Fruit fly (Drosophila melanogaster) whole organism, embryonic: ENCODE measurements around the gene NKCC.
A peak's percentile ranks its signal among the peaks of the same experiment; 100 is the strongest.

Source experiments
- Ada2b ChIP-seq: fragments of 200-800 bp; sonication (Bioruptor generic); IDR thresholded peaks from 2 replicates; pipeline ENCODE4 v1.3.6; 2022; ENCODE audit warnings: missing biosample characterization, missing genetic modification characterization
- CG10431 ChIP-seq: fragments of 200-800 bp; sonication (Bioruptor generic); optimal IDR thresholded peaks from 3 replicates; lab custom pipeline; 2018; ENCODE audit warnings: missing biosample characterization, mild to moderate bottlenecking, missing genetic modification characterization
- CG11247 ChIP-seq: fragments of 200-800 bp; sonication (Bioruptor generic); IDR thresholded peaks from 2 replicates; pipeline ENCODE4 v1.3.6; 2022; ENCODE audit warnings: missing biosample characterization, missing genetic modification characterization
- CG11504 ChIP-seq: fragments of 200-800 bp; sonication (Bioruptor generic); optimal IDR thresholded peaks from 3 replicates; lab custom pipeline; 2019; ENCODE audit warnings: missing biosample characterization, mild to moderate bottlenecking, missing genetic modification characterization, moderate library complexity
- CG12769 ChIP-seq: fragments of 200-800 bp; sonication (Bioruptor generic); optimal IDR thresholded peaks from 2 replicates; lab custom pipeline; 2019; ENCODE audit warnings: missing biosample characterization, mild to moderate bottlenecking, missing genetic modification characterization, moderate library complexity
- CG13775 ChIP-seq: fragments of 200-800 bp; sonication (Bioruptor generic); optimal IDR thresholded peaks from 3 replicates; lab custom pipeline; 2017; ENCODE audit warnings: missing biosample characterization, mild to moderate bottlenecking, missing genetic modification characterization
- CG14710 ChIP-seq: fragments of 200-800 bp; sonication (Bioruptor generic); optimal IDR thresholded peaks from 3 replicates; lab custom pipeline; 2019; ENCODE audit warnings: missing biosample characterization, mild to moderate bottlenecking, missing genetic modification characterization, moderate library complexity
- CG17186 ChIP-seq: fragments of 200-800 bp; sonication (Bioruptor generic); optimal IDR thresholded peaks from 3 replicates; lab custom pipeline; 2017; ENCODE audit warnings: missing biosample characterization, missing genetic modification reagents, missing genetic modification characterization
- CG17612 ChIP-seq: fragments of 200-800 bp; sonication (Bioruptor generic); IDR thresholded peaks from 2 replicates; pipeline ENCODE4 v1.3.6; 2022; ENCODE audit warnings: missing biosample characterization, missing genetic modification characterization
- CG17912 ChIP-seq: fragments of 200-800 bp; sonication (Bioruptor generic); optimal IDR thresholded peaks from 2 replicates; lab custom pipeline; 2018; ENCODE audit warnings: missing biosample characterization, mild to moderate bottlenecking, missing genetic modification characterization
- CG2202 ChIP-seq: fragments of 200-800 bp; sonication (Bioruptor generic); optimal IDR thresholded peaks from 2 replicates; lab custom pipeline; 2018; ENCODE audit warnings: missing biosample characterization, mild to moderate bottlenecking, missing genetic modification characterization
- CG31224 ChIP-seq: fragments of 200-800 bp; sonication (Bioruptor generic); IDR thresholded peaks from 2 replicates; pipeline ENCODE4 v1.3.6; 2022; ENCODE audit warnings: missing biosample characterization, missing genetic modification characterization
- CG3281 ChIP-seq: fragments of 200-800 bp; sonication (Bioruptor generic); optimal IDR thresholded peaks from 3 replicates; lab custom pipeline; 2017; ENCODE audit warnings: missing biosample characterization, mild to moderate bottlenecking, missing genetic modification characterization
- CG3838 ChIP-seq: fragments of 200-800 bp; sonication (Bioruptor generic); optimal IDR thresholded peaks from 3 replicates; lab custom pipeline; 2016; ENCODE audit warnings: missing biosample characterization, missing genetic modification characterization
- CG42726 ChIP-seq: fragments of 200-800 bp; sonication (Bioruptor generic); IDR thresholded peaks from 2 replicates; pipeline ENCODE4 v1.3.6; 2022; ENCODE audit warnings: missing biosample characterization, missing genetic modification characterization; ENCODE audit not compliant: partially characterized antibody
- CG4404 ChIP-seq: fragments of 200-800 bp; sonication (Bioruptor generic); IDR thresholded peaks from 2 replicates; pipeline ENCODE4 v1.3.6; 2022; ENCODE audit warnings: missing biosample characterization, missing genetic modification characterization
- CG4707 ChIP-seq: fragments of 200-800 bp; sonication (Bioruptor generic); optimal IDR thresholded peaks from 2 replicates; lab custom pipeline; 2018; ENCODE audit warnings: missing biosample characterization, mild to moderate bottlenecking, missing genetic modification characterization, moderate library complexity
- CG5953 ChIP-seq: fragments of 200-800 bp; sonication (Bioruptor generic); IDR thresholded peaks from 2 replicates; pipeline ENCODE4 v1.3.6; 2022; ENCODE audit warnings: missing biosample characterization, missing genetic modification characterization
- CG6813 ChIP-seq: fragments of 200-800 bp; sonication (Bioruptor generic); optimal IDR thresholded peaks from 2 replicates; lab custom pipeline; 2017; ENCODE audit warnings: missing biosample characterization, missing genetic modification characterization, mild to moderate bottlenecking, moderate library complexity, missing genetic modification reagents
- CG7357 ChIP-seq: fragments of 200-800 bp; sonication (Bioruptor generic); IDR thresholded peaks from 3 replicates; pipeline ENCODE4 v1.3.6; 2022; ENCODE audit warnings: missing biosample characterization, missing genetic modification characterization
- CkIIα-i1 ChIP-seq: fragments of 200-800 bp; sonication (Bioruptor generic); IDR thresholded peaks from 2 replicates; pipeline ENCODE4 v1.3.6; 2022; ENCODE audit warnings: missing biosample characterization, missing genetic modification characterization
- Dbx ChIP-seq: fragments of 200-800 bp; sonication (Bioruptor generic); IDR thresholded peaks from 3 replicates; pipeline ENCODE4 v1.3.6; 2022; ENCODE audit warnings: missing biosample characterization, missing genetic modification characterization
- Dip3 ChIP-seq: fragments of 200-800 bp; sonication (Bioruptor generic); optimal IDR thresholded peaks from 3 replicates; lab custom pipeline; 2016; ENCODE audit warnings: missing biosample characterization, missing genetic modification characterization
- Drgx ChIP-seq: fragments of 200-800 bp; sonication (Bioruptor generic); IDR thresholded peaks from 2 replicates; pipeline ENCODE4 v1.3.6; 2022; ENCODE audit warnings: missing biosample characterization, missing genetic modification characterization
- Gsc ChIP-seq: fragments of 200-800 bp; sonication (Bioruptor generic); IDR thresholded peaks from 2 replicates; pipeline ENCODE4 v1.3.6; 2022; ENCODE audit warnings: missing biosample characterization, missing genetic modification characterization
- HHEX ChIP-seq: fragments of 200-800 bp; sonication (Bioruptor generic); optimal IDR thresholded peaks from 3 replicates; lab custom pipeline; 2017; ENCODE audit warnings: missing biosample characterization, mild to moderate bottlenecking, missing genetic modification characterization, missing genetic modification reagents
- HLH4C ChIP-seq: fragments of 200-800 bp; sonication (Bioruptor generic); IDR thresholded peaks from 3 replicates; pipeline ENCODE4 v1.3.6; 2022; ENCODE audit warnings: missing biosample characterization, missing genetic modification characterization; ENCODE audit not compliant: partially characterized antibody
- Hey ChIP-seq: fragments of 200-800 bp; sonication (Bioruptor generic); optimal IDR thresholded peaks from 3 replicates; lab custom pipeline; 2018; ENCODE audit warnings: missing biosample characterization, mild to moderate bottlenecking, missing genetic modification characterization
- Hsf ChIP-seq: fragments of 200-800 bp; sonication (Bioruptor generic); optimal IDR thresholded peaks from 3 replicates; lab custom pipeline; 2016; ENCODE audit warnings: missing biosample characterization, missing genetic modification characterization
- Jarid2 ChIP-seq: fragments of 200-800 bp; sonication (Bioruptor generic); optimal IDR thresholded peaks from 3 replicates; lab custom pipeline; 2017; ENCODE audit warnings: mild to moderate bottlenecking, missing biosample characterization, missing genetic modification reagents, missing genetic modification characterization
- MESR4 ChIP-seq: fragments of 200-800 bp; sonication (Bioruptor generic); optimal IDR thresholded peaks from 2 replicates; lab custom pipeline; 2018; ENCODE audit warnings: missing biosample characterization, mild to moderate bottlenecking, missing genetic modification characterization, moderate library complexity
- Mes4 ChIP-seq: fragments of 200-800 bp; sonication (Bioruptor generic); optimal IDR thresholded peaks from 2 replicates; lab custom pipeline; 2016; ENCODE audit warnings: missing biosample characterization, missing genetic modification characterization
- Nf-YB ChIP-seq: fragments of 200-800 bp; sonication (Bioruptor generic); optimal IDR thresholded peaks from 3 replicates; lab custom pipeline; 2019; ENCODE audit warnings: missing biosample characterization, mild to moderate bottlenecking, missing genetic modification characterization, moderate library complexity
- Oaz ChIP-seq: fragments of 200-800 bp; sonication (Bioruptor generic); IDR thresholded peaks from 2 replicates; pipeline ENCODE4 v1.3.6; 2022; ENCODE audit warnings: missing biosample characterization, missing genetic modification characterization
- Oli ChIP-seq: fragments of 200-800 bp; sonication (Bioruptor generic); optimal IDR thresholded peaks from 2 replicates; lab custom pipeline; 2018; ENCODE audit warnings: missing biosample characterization, mild to moderate bottlenecking, missing genetic modification characterization, moderate library complexity
- Pdp1 ChIP-seq, 2 experiments: fragments of 200-800 bp; sonication (Bioruptor generic); optimal IDR thresholded peaks; 3 replicates each; lab custom pipeline; 2016; ENCODE audit warnings: missing biosample characterization in 2 of 2, missing genetic modification characterization in 2 of 2, mild to moderate bottlenecking in 1 of 2, moderate library complexity in 1 of 2
- Ptx1 ChIP-seq: fragments of 200-800 bp; sonication (Bioruptor generic); IDR thresholded peaks from 2 replicates; pipeline ENCODE4 v1.3.6; 2022; ENCODE audit warnings: missing biosample characterization, missing genetic modification characterization
- Ravus ChIP-seq: fragments of 200-800 bp; sonication (Bioruptor generic); IDR thresholded peaks from 2 replicates; pipeline ENCODE4 v1.3.6; 2022; ENCODE audit warnings: missing biosample characterization, missing genetic modification characterization
- Rfx ChIP-seq: fragments of 200-800 bp; sonication (Bioruptor generic); IDR thresholded peaks from 2 replicates; pipeline ENCODE4 v1.3.6; 2022; ENCODE audit warnings: missing biosample characterization, missing genetic modification characterization
- Usf ChIP-seq: fragments of 200-800 bp; sonication (Bioruptor generic); optimal IDR thresholded peaks from 2 replicates; lab custom pipeline; 2017; ENCODE audit warnings: missing genotype, missing biosample characterization, missing genetic modification characterization
- ap ChIP-seq: fragments of 200-800 bp; sonication (Bioruptor generic); IDR thresholded peaks from 2 replicates; pipeline ENCODE4 v1.3.6; 2022; ENCODE audit warnings: missing biosample characterization, missing genetic modification characterization
- bigmax ChIP-seq: fragments of 200-800 bp; sonication (Bioruptor generic); optimal IDR thresholded peaks from 2 replicates; lab custom pipeline; 2018; ENCODE audit warnings: missing biosample characterization, mild to moderate bottlenecking, missing genetic modification characterization
- btn ChIP-seq: fragments of 200-800 bp; sonication (Bioruptor generic); optimal IDR thresholded peaks from 2 replicates; lab custom pipeline; 2016; ENCODE audit warnings: missing biosample characterization, missing genetic modification characterization
- cwo ChIP-seq: fragments of 200-800 bp; sonication (Bioruptor generic); optimal IDR thresholded peaks from 3 replicates; lab custom pipeline; 2017; ENCODE audit warnings: missing biosample characterization, missing genetic modification characterization, mild to moderate bottlenecking, moderate library complexity, missing genetic modification reagents
- exex ChIP-seq: fragments of 200-800 bp; sonication (Bioruptor generic); optimal IDR thresholded peaks from 4 replicates; lab custom pipeline; 2018; ENCODE audit warnings: missing biosample characterization, mild to moderate bottlenecking, missing genetic modification characterization, moderate library complexity
- hb ChIP-seq: fragments of 200-800 bp; sonication (Bioruptor generic); IDR thresholded peaks from 3 replicates; pipeline ENCODE4 v1.3.6; 2022; ENCODE audit warnings: missing biosample characterization, missing genetic modification characterization; ENCODE audit not compliant: partially characterized antibody
- kay ChIP-seq: fragments of 200-800 bp; sonication (Bioruptor generic); optimal IDR thresholded peaks from 2 replicates; lab custom pipeline; 2016; ENCODE audit warnings: missing biosample characterization, missing genetic modification characterization
- pfk ChIP-seq: fragments of 200-800 bp; sonication (Bioruptor generic); optimal IDR thresholded peaks from 2 replicates; lab custom pipeline; 2018; ENCODE audit warnings: missing biosample characterization, mild to moderate bottlenecking, missing genetic modification characterization, moderate library complexity
- phol ChIP-seq: fragments of 200-800 bp; sonication (Bioruptor generic); optimal IDR thresholded peaks from 3 replicates; lab custom pipeline; 2018; ENCODE audit warnings: missing biosample characterization, mild to moderate bottlenecking, missing genetic modification characterization, moderate library complexity
- pum ChIP-seq: fragments of 200-800 bp; sonication (Bioruptor generic); optimal IDR thresholded peaks from 2 replicates; lab custom pipeline; 2016; ENCODE audit warnings: missing biosample characterization, missing genetic modification characterization
- sr ChIP-seq: fragments of 200-800 bp; sonication (Bioruptor generic); IDR thresholded peaks from 3 replicates; pipeline ENCODE4 v1.3.6; 2022; ENCODE audit warnings: missing biosample characterization, missing genetic modification characterization
- ttk ChIP-seq: fragments of 200-800 bp; sonication (Bioruptor generic); IDR thresholded peaks from 2 replicates; pipeline ENCODE4 v2.1.2; 2022; ENCODE audit warnings: missing biosample characterization, missing genetic modification characterization

Gene NKCC

DNA sequence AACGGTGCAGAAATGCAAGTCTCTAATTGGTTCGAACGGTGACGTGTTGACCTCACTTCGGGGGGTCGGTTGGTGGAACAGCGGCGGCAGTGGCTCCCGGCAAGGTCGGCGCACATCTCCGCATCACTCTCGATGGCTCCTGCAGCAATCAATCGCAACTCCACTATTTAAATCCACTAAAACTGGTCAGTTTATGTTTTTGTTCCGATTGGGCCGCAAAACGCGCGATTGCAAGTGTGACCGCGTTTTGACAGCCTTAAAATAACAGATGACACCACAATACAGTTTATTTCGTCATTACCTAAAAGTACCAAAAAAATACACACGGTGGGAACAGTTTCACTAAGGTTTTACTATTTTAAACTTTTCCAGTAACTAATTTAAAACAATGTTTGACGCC, 38.0 kb downstream of the NKCC start, which contains the start of gene PEK:
PEK (minus strand) TSS at position 273 of the 400 bp plus-strand sequence.
- TF ChIP-seq CG31224 (GFP tag; lab: Robert Waterston, UW): no peak
- TF ChIP-seq CG4404 (GFP tag; lab: Robert Waterston, UW): no peak
- TF ChIP-seq exex (tag; lab: Kevin White, UChicago): no peak
- TF ChIP-seq Pdp1 (GFP tag; optimal IDR thresholded peaks at IDR 0.05; lab: Kevin White, UChicago): peak in 1 of 2 experiments; percentile 42
- no peak for TF ChIP-seq Ptx1 (GFP tag; lab: Robert Waterston, UW)
- TF ChIP-seq Rfx (GFP tag; lab: Robert Waterston, UW): no peak
- TF ChIP-seq CG4707: no peak
- TF ChIP-seq CG17186 (GFP tag; lab: Kevin White, UChicago): peak; percentile 75
- no peak for TF ChIP-seq CG7357 (GFP tag; lab: Robert Waterston, UW)
- TF ChIP-seq kay: no peak
- TF ChIP-seq MESR4 (GFP tag; lab: Kevin White, UChicago): peak; percentile 44
- TF ChIP-seq Oli (tag; lab: Kevin White, UChicago): no peak
- no peak for TF ChIP-seq cwo (GFP tag; lab: Kevin White, UChicago)
- no peak for TF ChIP-seq btn (GFP tag; lab: Kevin White, UChicago)
- TF ChIP-seq CG11504 (tag; lab: Kevin White, UChicago): no peak
- no peak for TF ChIP-seq CG6813
- no peak for TF ChIP-seq ap (GFP tag; lab: Robert Waterston, UW)
- TF ChIP-seq Nf-YB (GFP tag; lab: Kevin White, UChicago): peak; percentile 53
- TF ChIP-seq HLH4C (GFP tag; lab: Robert Waterston, UW): no peak
- TF ChIP-seq CG17912 (GFP tag; lab: Kevin White, UChicago): no peak
- no peak for TF ChIP-seq pum (GFP tag; lab: Kevin White, UChicago)
- no peak for TF ChIP-seq Ravus (GFP tag; lab: Robert Waterston, UW)
- TF ChIP-seq CG2202 (tag; lab: Kevin White, UChicago): no peak
- TF ChIP-seq CG11247 (GFP tag; lab: Robert Waterston, UW): no peak
- TF ChIP-seq CG14710 (tag; lab: Kevin White, UChicago): peak; percentile 42
- TF ChIP-seq Dip3 (GFP tag; lab: Kevin White, UChicago): no peak
- no peak for TF ChIP-seq Usf (GFP tag; lab: Kevin White, UChicago)
- TF ChIP-seq CkIIα-i1 (GFP tag; lab: Robert Waterston, UW): no peak
- no peak for TF ChIP-seq CG3838 (GFP tag; lab: Kevin White, UChicago)
- TF ChIP-seq sr: no peak
- TF ChIP-seq Ada2b (GFP tag; lab: Robert Waterston, UW): no peak
- no peak for TF ChIP-seq CG13775
- no peak for TF ChIP-seq Drgx
- no peak for TF ChIP-seq Mes4
- TF ChIP-seq pfk (GFP tag; lab: Kevin White, UChicago): no peak
- no peak for TF ChIP-seq hb (GFP tag; lab: Robert Waterston, UW)
- no peak for TF ChIP-seq Hsf (GFP tag; lab: Kevin White, UChicago)
- no peak for TF ChIP-seq Gsc (GFP tag; lab: Robert Waterston, UW)
- TF ChIP-seq phol (tag; lab: Kevin White, UChicago): peak; percentile 8
- TF ChIP-seq CG12769: no peak
- TF ChIP-seq bigmax (GFP tag; lab: Kevin White, UChicago): no peak
- no peak for TF ChIP-seq CG10431 (GFP tag; lab: Kevin White, UChicago)
- TF ChIP-seq CG42726 (GFP tag; lab: Robert Waterston, UW): no peak
- TF ChIP-seq Oaz: no peak
- TF ChIP-seq HHEX (GFP tag; lab: Kevin White, UChicago): no peak
- no peak for TF ChIP-seq CG17612 (GFP tag; lab: Robert Waterston, UW)
- TF ChIP-seq Hey: no peak
- no peak for TF ChIP-seq CG5953 (GFP tag; lab: Robert Waterston, UW)
- no peak for TF ChIP-seq Dbx (GFP tag; lab: Robert Waterston, UW)
- no peak for TF ChIP-seq Jarid2
- no peak for TF ChIP-seq CG3281 (GFP tag; lab: Kevin White, UChicago)
- TF ChIP-seq ttk: no peak
